Fruit fly (Drosophila melanogaster) Kc167 (cell line): ENCODE measurements around the gene Cftr.

Source experiments
- Myc ChIP-seq: fragments of >200 bp; optimal IDR thresholded peaks from 2 replicates; lab custom pipeline; 2017; ENCODE audit warnings: missing external identifiers
- Sin3A ChIP-seq: fragments of >200 bp; optimal IDR thresholded peaks from 2 replicates; lab custom pipeline; 2018; ENCODE audit warnings: missing external identifiers
- h ChIP-seq: fragments of >200 bp; optimal IDR thresholded peaks from 3 replicates; lab custom pipeline; 2018; ENCODE audit warnings: missing external identifiers
- insv ChIP-seq: fragments of >200 bp; optimal IDR thresholded peaks from 3 replicates; lab custom pipeline; 2018; ENCODE audit warnings: missing external identifiers
- psq ChIP-seq: fragments of >200 bp; optimal IDR thresholded peaks from 2 replicates; lab custom pipeline; 2017; ENCODE audit warnings: missing external identifiers
- ttk ChIP-seq: sonication (Bioruptor generic); optimal IDR thresholded peaks from 2 replicates; lab custom pipeline; 2017; ENCODE audit warnings: missing external identifiers

Gene Cftr

dm6 chr3R:24543676-24544277 lies at the start of gene Cftr:
Gene Cftr, minus strand, starts transcription at chr3R:24543914.
- TF ChIP-seq Sin3A (lab: Kevin White, UChicago) = no peak

- TF ChIP-seq h (lab: Kevin White, UChicago) (no peak), Sin3A (lab: Kevin White, UChicago) (no peak), insv (lab: Kevin White, UChicago) (no peak), psq (no peak), Myc (no peak)
These were observed 46.6 kb upstream of the Cftr start for dm6 chr3R:24590276-24590675.

- TF ChIP-seq h (lab: Kevin White, UChicago) = no peak
- no peak for TF ChIP-seq ttk (lab: Kevin White, UChicago)
- TF ChIP-seq Myc = no peak
- TF ChIP-seq psq = no peak
- TF ChIP-seq insv (lab: Kevin White, UChicago) = no peak
- TF ChIP-seq Sin3A (lab: Kevin White, UChicago) = no peak
These were observed 45.3 kb upstream of the Cftr start for dm6 chr3R:24588829-24589638.

- TF ChIP-seq insv (lab: Kevin White, UChicago) (no peak), Sin3A (lab: Kevin White, UChicago) (no peak), h (lab: Kevin White, UChicago) (no peak)
These were observed 42.8 kb upstream of the Cftr start for dm6 chr3R:24586453-24586886.

dm6 chr3R:24585042-24585698 lies 41.5 kb upstream of the Cftr start, which contains the start of the genes CG13625 and mld:
Gene CG13625, minus strand, starts transcription at chr3R:24585160.
Gene mld, plus strand, starts transcription at chr3R:24585653.
- no peak for TF ChIP-seq insv (lab: Kevin White, UChicago)
- TF ChIP-seq ttk (lab: Kevin White, UChicago) = no peak
- TF ChIP-seq Myc = no peak
- TF ChIP-seq h (lab: Kevin White, UChicago) = no peak
- TF ChIP-seq psq = peak; percentile 42

dm6 chr3R:24582669-24582995 lies 38.9 kb upstream of the Cftr start, which contains the start of gene REPTOR:
Gene REPTOR, minus strand, starts transcription at chr3R:24582864.
- TF ChIP-seq psq (peak; percentile 72), ttk (lab: Kevin White, UChicago) (no peak)

dm6 chr3R:24581891-24582668 lies 38.4 kb upstream of the Cftr start:
- TF ChIP-seq psq (peak; percentile 35), Myc (no peak)

dm6 chr3R:24580963-24581277 lies 37.2 kb upstream of the Cftr start:
- no peak for TF ChIP-seq ttk (lab: Kevin White, UChicago)

dm6 chr3R:24580067-24580962 lies 36.6 kb upstream of the Cftr start:
- TF ChIP-seq Myc = no peak

- TF ChIP-seq Sin3A (lab: Kevin White, UChicago) (no peak), ttk (lab: Kevin White, UChicago) (no peak), psq (no peak), Myc (no peak), h (lab: Kevin White, UChicago) (no peak), insv (lab: Kevin White, UChicago) (no peak)
These were observed 33.6 kb upstream of the Cftr start for dm6 chr3R:24577355-24577754.

dm6 chr3R:24575787-24576413 lies 32.2 kb upstream of the Cftr start:
- TF ChIP-seq Sin3A (lab: Kevin White, UChicago) = no peak
- TF ChIP-seq insv (lab: Kevin White, UChicago) = no peak
- TF ChIP-seq ttk (lab: Kevin White, UChicago) = no peak
- TF ChIP-seq h (lab: Kevin White, UChicago) = no peak
- TF ChIP-seq psq = no peak

dm6 chr3R:24575109-24575508 lies 31.4 kb upstream of the Cftr start:
- no peak for TF ChIP-seq psq
- no peak for TF ChIP-seq insv (lab: Kevin White, UChicago)
- TF ChIP-seq ttk (lab: Kevin White, UChicago) = no peak
- TF ChIP-seq h (lab: Kevin White, UChicago) = no peak
- TF ChIP-seq Myc = no peak
- no peak for TF ChIP-seq Sin3A (lab: Kevin White, UChicago)
